Worm (Caenorhabditis elegans) whole organism, young adult: ENCODE results near the gene D2007.2.

ENCODE experiments used
- B0035.1 ChIP-seq: sonication (generic microtip); optimal IDR thresholded peaks from 2 replicates; lab custom pipeline; 2016; ENCODE audit warnings: missing genetic modification characterization, mild to moderate bottlenecking, missing compliant biosample characterization, missing genotype, missing genetic modification reagents
- B0261.1 ChIP-seq: sonication (generic microtip); optimal IDR thresholded peaks from 2 replicates; lab custom pipeline; 2016; ENCODE audit warnings: mild to moderate bottlenecking, missing genetic modification characterization, moderate library complexity, missing compliant biosample characterization
- C06A6.2 ChIP-seq: fragments of 200-800 bp; sonication (Bioruptor generic); conservative IDR thresholded peaks from 2 replicates; pipeline ENCODE4 v1.3.6; 2022; ENCODE audit warnings: missing genetic modification characterization, missing compliant biosample characterization
- D2030.7 ChIP-seq: fragments of 200-800 bp; sonication (Bioruptor generic); IDR thresholded peaks from 2 replicates; pipeline ENCODE4 v1.3.6; 2022; ENCODE audit warnings: missing genetic modification reagents, missing genetic modification characterization, missing compliant biosample characterization
- F10E7.11 ChIP-seq: sonication (generic microtip); optimal IDR thresholded peaks from 2 replicates; lab custom pipeline; 2017; ENCODE audit warnings: mild to moderate bottlenecking, missing genetic modification characterization, moderate library complexity, missing compliant biosample characterization
- F57C9.4 ChIP-seq: sonication (generic microtip); optimal IDR thresholded peaks from 2 replicates; lab custom pipeline; 2017; ENCODE audit warnings: mild to moderate bottlenecking, missing genetic modification characterization, missing compliant biosample characterization
- K11D2.4 ChIP-seq: fragments of 200-800 bp; sonication (Bioruptor generic); IDR thresholded peaks from 2 replicates; pipeline ENCODE4 v1.3.6; 2022; ENCODE audit warnings: missing genetic modification reagents, missing genetic modification characterization, missing compliant biosample characterization
- K12H6.12 ChIP-seq: fragments of 200-800 bp; sonication (Bioruptor generic); optimal IDR thresholded peaks from 2 replicates; lab custom pipeline; 2018; ENCODE audit warnings: mild to moderate bottlenecking, missing genetic modification characterization, missing compliant biosample characterization
- Y56A3A.18 ChIP-seq: fragments of 200-800 bp; sonication (Bioruptor generic); IDR thresholded peaks from 2 replicates; pipeline ENCODE4 v1.3.6; 2022; ENCODE audit warnings: missing genetic modification reagents, missing genetic modification characterization, missing compliant biosample characterization
- Y67H2A.10 ChIP-seq: fragments of 200-800 bp; sonication (Bioruptor generic); conservative IDR thresholded peaks from 2 replicates; pipeline ENCODE4 v1.3.6; 2022; ENCODE audit warnings: missing genetic modification reagents, missing genetic modification characterization, missing compliant biosample characterization
- Y95B8A.8 ChIP-seq: fragments of 200-800 bp; sonication (Bioruptor generic); IDR thresholded peaks from 2 replicates; pipeline ENCODE4 v1.3.6; 2022; ENCODE audit warnings: missing genetic modification reagents, missing genetic modification characterization, missing compliant biosample characterization
- akir-1 ChIP-seq: fragments of 200-800 bp; sonication (Bioruptor generic); optimal IDR thresholded peaks from 2 replicates; lab custom pipeline; 2018; ENCODE audit warnings: mild to moderate bottlenecking, missing genetic modification characterization, moderate library complexity, missing compliant biosample characterization
- attf-5 ChIP-seq: fragments of 200-800 bp; sonication (Bioruptor generic); optimal IDR thresholded peaks from 2 replicates; lab custom pipeline; 2018; ENCODE audit warnings: mild to moderate bottlenecking, missing genetic modification characterization, missing compliant biosample characterization
- bed-1 ChIP-seq: fragments of 200-800 bp; sonication (Bioruptor generic); IDR thresholded peaks from 2 replicates; pipeline ENCODE4 v1.3.6; 2022; ENCODE audit warnings: missing genetic modification reagents, missing genetic modification characterization, missing compliant biosample characterization
- bed-2 ChIP-seq: fragments of 200-800 bp; sonication (Bioruptor generic); IDR thresholded peaks from 2 replicates; pipeline ENCODE4 v1.3.6; 2022; ENCODE audit warnings: missing genetic modification reagents, missing genetic modification characterization, missing compliant biosample characterization
- cebp-1 ChIP-seq, 2 experiments: fragments of 200-800 bp in 1 of 2; sonication (Bioruptor generic) in 1 of 2; sonication (generic microtip) in 1 of 2; IDR thresholded peaks in 1 of 2; optimal IDR thresholded peaks in 1 of 2; 2 replicates each; pipeline versions ENCODE4 v1.3.6 to Lab custom; 2017 to 2022; ENCODE audit warnings: missing compliant biosample characterization in 2 of 2, missing genetic modification characterization in 2 of 2, mild to moderate bottlenecking in 1 of 2, missing genetic modification reagents in 1 of 2, moderate library complexity in 1 of 2
- cebp-2 ChIP-seq: fragments of 200-800 bp; sonication (Bioruptor generic); IDR thresholded peaks from 2 replicates; pipeline ENCODE4 v1.3.6; 2022; ENCODE audit warnings: missing genetic modification characterization, missing compliant biosample characterization
- ceh-40 ChIP-seq: fragments of 200-800 bp; sonication (Bioruptor generic); IDR thresholded peaks from 2 replicates; pipeline ENCODE4 v1.3.6; 2022; ENCODE audit warnings: missing genetic modification characterization, missing compliant biosample characterization
- ceh-91 ChIP-seq: fragments of 200-800 bp; sonication (Bioruptor generic); IDR thresholded peaks from 2 replicates; pipeline ENCODE4 v1.3.6; 2022; ENCODE audit warnings: missing genetic modification reagents, missing genetic modification characterization, missing compliant biosample characterization
- dpff-1 ChIP-seq: sonication (generic microtip); optimal IDR thresholded peaks from 2 replicates; lab custom pipeline; 2017; ENCODE audit warnings: mild to moderate bottlenecking, missing genetic modification characterization, missing compliant biosample characterization
- egl-44 ChIP-seq: fragments of 200-800 bp; sonication (Bioruptor generic); IDR thresholded peaks from 2 replicates; pipeline ENCODE4 v1.3.6; 2022; ENCODE audit warnings: missing genetic modification reagents, missing genetic modification characterization, missing compliant biosample characterization
- hmg-1.2 ChIP-seq: fragments of 200-800 bp; sonication (Bioruptor generic); IDR thresholded peaks from 2 replicates; pipeline ENCODE4 v1.3.6; 2022; ENCODE audit warnings: missing genetic modification reagents, missing genetic modification characterization, missing compliant biosample characterization
- hmg-20 ChIP-seq: fragments of 200-800 bp; sonication (Bioruptor generic); IDR thresholded peaks from 2 replicates; pipeline ENCODE4 v1.3.6; 2022; ENCODE audit warnings: missing genetic modification reagents, missing genetic modification characterization, missing compliant biosample characterization
- hsf-1 ChIP-seq: fragments of 200-800 bp; sonication (Bioruptor generic); IDR thresholded peaks from 2 replicates; pipeline ENCODE4 v1.3.6; 2022; ENCODE audit warnings: missing genetic modification reagents, missing genetic modification characterization, missing compliant biosample characterization
- lag-1 ChIP-seq: fragments of 200-800 bp; sonication (Bioruptor generic); IDR thresholded peaks from 2 replicates; pipeline ENCODE4 v1.3.6; 2022; ENCODE audit warnings: missing genetic modification reagents, missing genetic modification characterization, missing compliant biosample characterization
- let-607 ChIP-seq, 2 experiments: fragments of 200-800 bp in 1 of 2; sonication (Bioruptor generic) in 1 of 2; sonication (generic microtip) in 1 of 2; optimal IDR thresholded peaks; 2 replicates each; lab custom pipeline; 2016 to 2018; ENCODE audit warnings: mild to moderate bottlenecking in 2 of 2, missing compliant biosample characterization in 2 of 2, missing genetic modification characterization in 2 of 2, moderate library complexity in 2 of 2, missing genotype in 1 of 2
- lin-40 ChIP-seq: sonication (generic microtip); optimal IDR thresholded peaks from 2 replicates; lab custom pipeline; 2016; ENCODE audit warnings: missing genetic modification characterization, mild to moderate bottlenecking, missing compliant biosample characterization, missing genotype, missing genetic modification reagents
- lin-54 ChIP-seq: fragments of 200-800 bp; sonication (Bioruptor generic); optimal IDR thresholded peaks from 2 replicates; lab custom pipeline; 2018; ENCODE audit warnings: mild to moderate bottlenecking, missing genetic modification characterization, missing compliant biosample characterization
- lir-1 ChIP-seq: fragments of 200-800 bp; sonication (Bioruptor generic); conservative IDR thresholded peaks from 2 replicates; pipeline ENCODE4 v1.3.6; 2022; ENCODE audit warnings: missing genetic modification reagents, missing genetic modification characterization, missing compliant biosample characterization
- lsl-1 ChIP-seq: fragments of 200-800 bp; sonication (Bioruptor generic); optimal IDR thresholded peaks from 2 replicates; lab custom pipeline; 2018; ENCODE audit warnings: mild to moderate bottlenecking, missing genetic modification characterization, moderate library complexity, missing compliant biosample characterization
- madf-3 ChIP-seq: fragments of 200-800 bp; sonication (Bioruptor generic); IDR thresholded peaks from 2 replicates; pipeline ENCODE4 v1.3.6; 2022; ENCODE audit warnings: missing genetic modification reagents, missing genetic modification characterization, missing compliant biosample characterization
- mcd-1 ChIP-seq: fragments of 200-800 bp; sonication (Bioruptor generic); IDR thresholded peaks from 2 replicates; pipeline ENCODE4 v1.3.6; 2022; ENCODE audit warnings: missing genetic modification reagents, missing genetic modification characterization, missing compliant biosample characterization
- mel-28 ChIP-seq: sonication (generic microtip); optimal IDR thresholded peaks from 2 replicates; lab custom pipeline; 2016; ENCODE audit warnings: borderline replicate concordance, mild to moderate bottlenecking, missing genetic modification characterization, missing compliant biosample characterization
- mes-4 ChIP-seq: sonication (generic microtip); optimal IDR thresholded peaks from 2 replicates; lab custom pipeline; 2016; ENCODE audit warnings: missing genotype, missing genetic modification characterization, missing compliant biosample characterization
- nfya-2 ChIP-seq: fragments of 200-800 bp; sonication (Bioruptor generic); IDR thresholded peaks from 2 replicates; pipeline ENCODE4 v1.3.6; 2022; ENCODE audit warnings: missing genetic modification reagents, missing genetic modification characterization, missing compliant biosample characterization
- nhr-179 ChIP-seq: sonication (generic microtip); optimal IDR thresholded peaks from 2 replicates; lab custom pipeline; 2016; ENCODE audit warnings: mild to moderate bottlenecking, missing genetic modification characterization, missing compliant biosample characterization
- nhr-80 ChIP-seq: sonication (generic microtip); optimal IDR thresholded peaks from 2 replicates; lab custom pipeline; 2016; ENCODE audit warnings: missing genetic modification characterization, missing compliant biosample characterization
- nhr-90 ChIP-seq: sonication (generic microtip); optimal IDR thresholded peaks from 2 replicates; lab custom pipeline; 2016; ENCODE audit warnings: missing genotype, mild to moderate bottlenecking, missing genetic modification characterization, missing compliant biosample characterization
- rcor-1 ChIP-seq: fragments of 200-800 bp; sonication (Bioruptor generic); IDR thresholded peaks from 2 replicates; pipeline ENCODE4 v1.3.6; 2022; ENCODE audit warnings: missing genetic modification reagents, missing genetic modification characterization, missing compliant biosample characterization
- sdz-38 ChIP-seq: sonication (generic microtip); optimal IDR thresholded peaks from 2 replicates; lab custom pipeline; 2016; ENCODE audit warnings: missing genotype, missing genetic modification characterization, missing compliant biosample characterization
- snpc-1.1 ChIP-seq: sonication (generic microtip); optimal IDR thresholded peaks from 2 replicates; lab custom pipeline; 2017; ENCODE audit warnings: missing genetic modification characterization, mild to moderate bottlenecking, missing compliant biosample characterization, antibody characterized with exemption, moderate library complexity, missing genotype, missing genetic modification reagents; ENCODE audit not compliant: insufficient read depth
- snpc-1.3 ChIP-seq: sonication (generic microtip); optimal IDR thresholded peaks from 2 replicates; lab custom pipeline; 2017; ENCODE audit warnings: missing genetic modification characterization, mild to moderate bottlenecking, missing compliant biosample characterization, antibody characterized with exemption, moderate library complexity, missing genotype, missing genetic modification reagents; ENCODE audit not compliant: insufficient read depth
- snpc-4 ChIP-seq, 5 experiments: fragments of 150-350 bp in 1 of 5; sonication (generic microtip) in 4 of 5; optimal IDR thresholded peaks; 2 replicates each; lab custom pipeline; 2014 to 2018; ENCODE audit warnings: missing genetic modification characterization in 5 of 5, missing biosample characterization in 3 of 5, antibody characterized with exemption in 2 of 5, mild to moderate bottlenecking in 2 of 5, missing compliant biosample characterization in 2 of 5, missing genotype in 2 of 5, moderate library complexity in 2 of 5, missing genetic modification reagents in 1 of 5
- unc-62 ChIP-seq: fragments of 150-350 bp; optimal IDR thresholded peaks from 2 replicates; lab custom pipeline; 2014; ENCODE audit warnings: missing biosample characterization, missing genetic modification reagents, missing genetic modification characterization
- xnd-1 ChIP-seq: sonication (generic microtip); optimal IDR thresholded peaks from 2 replicates; lab custom pipeline; 2016; ENCODE audit warnings: missing genotype, missing genetic modification reagents, missing genetic modification characterization, missing compliant biosample characterization
- ztf-6 ChIP-seq: fragments of 200-800 bp; sonication (Bioruptor generic); IDR thresholded peaks from 2 replicates; pipeline ENCODE4 v1.3.6; 2022; ENCODE audit warnings: missing genetic modification reagents, missing genetic modification characterization, missing compliant biosample characterization

D2007.2 gene

ce11 chrIII:8163788-8164423 lies 15.1 kb downstream of the D2007.2 start, which contains the start of gene prp-8 (continued):
- no peak for TF ChIP-seq Y95B8A.8 (GFP tag; lab: Robert Waterston, UW)
- TF ChIP-seq ztf-6, result no peak
- no peak for TF ChIP-seq F10E7.11
- TF ChIP-seq cebp-1 (GFP tag; IDR thresholded peaks at IDR 0.05; lab: Robert Waterston, UW), result peak; percentile 31; the same call in 1 of the 2 replicates
- peak; percentile 67 for TF ChIP-seq cebp-1 (tag; optimal IDR thresholded peaks at IDR 0.05; lab: Kevin White, UChicago)
- TF ChIP-seq B0035.1, result no peak
- TF ChIP-seq Y56A3A.18 (GFP tag; lab: Robert Waterston, UW), result no peak
- TF ChIP-seq hsf-1 (GFP tag; lab: Robert Waterston, UW), result no peak
- TF ChIP-seq B0261.1 (tag; lab: Kevin White, UChicago), result peak; percentile 15
- no peak for TF ChIP-seq F57C9.4
- peak; percentile 60 for TF ChIP-seq hmg-1.2 (GFP tag; lab: Robert Waterston, UW)
- TF ChIP-seq lin-40 (tag; lab: Kevin White, UChicago), result peak; percentile 76
- peak; percentile 75; the same call in 1 of the 2 replicates for TF ChIP-seq Y67H2A.10 (GFP tag; lab: Robert Waterston, UW)
- TF ChIP-seq nfya-2 (GFP tag; lab: Robert Waterston, UW), result no peak
- TF ChIP-seq ceh-91 (GFP tag; lab: Robert Waterston, UW), result peak; percentile 56
- TF ChIP-seq xnd-1, result no peak
- TF ChIP-seq mcd-1 (GFP tag; lab: Robert Waterston, UW), result peak; percentile 76
- TF ChIP-seq akir-1 (GFP tag; lab: Kevin White, UChicago), result no peak
- TF ChIP-seq bed-1, result no peak
- TF ChIP-seq cebp-2 (GFP tag; lab: Robert Waterston, UW), result no peak
- no peak for TF ChIP-seq hmg-20 (GFP tag; lab: Robert Waterston, UW)
- TF ChIP-seq lsl-1, result peak; percentile 86
- TF ChIP-seq lir-1 (GFP tag; lab: Robert Waterston, UW), result peak; percentile 67; the same call in 1 of the 2 replicates
- 0 out of 2 replicates have a peak, but pooled peaks have one; percentile 5 for TF ChIP-seq ceh-40
- peak; percentile 46 for TF ChIP-seq D2030.7 (GFP tag; lab: Robert Waterston, UW)
- peak; percentile 98 for TF ChIP-seq attf-5 (GFP tag; lab: Kevin White, UChicago)
- TF ChIP-seq snpc-1.1 (tag; lab: Kevin White, UChicago), result no peak
- peak; percentile 95 for TF ChIP-seq lin-54 (GFP tag; lab: Kevin White, UChicago)
- no peak for TF ChIP-seq dpff-1
- TF ChIP-seq mes-4 (tag; lab: Kevin White, UChicago), result no peak
- peak; percentile 20 to 30 for TF ChIP-seq let-607 (tag; optimal IDR thresholded peaks at IDR 0.05; lab: Kevin White, UChicago)
- peak; percentile 19 for TF ChIP-seq snpc-4 (GFP tag; optimal IDR thresholded peaks at IDR 0.05; lab: Kevin White, UChicago)
- peak in 3 of 4 experiments; percentile 37 to 59 (median 45) for TF ChIP-seq snpc-4 (tag; optimal IDR thresholded peaks at IDR 0.05; lab: Kevin White, UChicago)
- peak; percentile 3 for TF ChIP-seq snpc-1.3 (tag; lab: Kevin White, UChicago)
- TF ChIP-seq unc-62 (GFP tag; lab: Kevin White, UChicago), result no peak
- no peak for TF ChIP-seq egl-44 (GFP tag; lab: Robert Waterston, UW)
- TF ChIP-seq sdz-38, result no peak
- TF ChIP-seq K11D2.4 (GFP tag; lab: Robert Waterston, UW), result peak; percentile 29; the same call in 1 of the 2 replicates
- no peak for TF ChIP-seq lag-1
- no peak for TF ChIP-seq nhr-90 (tag; lab: Kevin White, UChicago)
- no peak for TF ChIP-seq C06A6.2 (GFP tag; lab: Robert Waterston, UW)
- TF ChIP-seq K12H6.12 (tag; lab: Kevin White, UChicago), result peak; percentile 72
- TF ChIP-seq madf-3 (GFP tag; lab: Robert Waterston, UW), result no peak
- 0 out of 2 replicates have a peak, but pooled peaks have one; percentile 37 for TF ChIP-seq rcor-1 (GFP tag; lab: Robert Waterston, UW)
- TF ChIP-seq nhr-80, result peak; percentile 50
- TF ChIP-seq nhr-179 (tag; lab: Kevin White, UChicago), result no peak
- TF ChIP-seq bed-2 (GFP tag; lab: Robert Waterston, UW), result no peak
- no peak for TF ChIP-seq mel-28 (tag; lab: Kevin White, UChicago)
